Fruit fly (Drosophila melanogaster) whole organism: ENCODE measurements around the gene kin17.

ENCODE experiments used
- CG8478 ChIP-seq: fragments of >200 bp; optimal IDR thresholded peaks from 2 replicates; lab custom pipeline; 2018; ENCODE audit warnings: inconsistent platforms
- Dll ChIP-seq: fragments of >200 bp; optimal IDR thresholded peaks from 2 replicates; lab custom pipeline; 2017
- EcR ChIP-seq, 2 experiments: fragments of >200 bp; optimal IDR thresholded peaks; 2 replicates each; lab custom pipeline; 2017; ENCODE audit warnings: missing biosample characterization in 2 of 2, missing genetic modification characterization in 2 of 2, missing genetic modification reagents in 2 of 2
- pan ChIP-seq: fragments of >200 bp; optimal IDR thresholded peaks from 2 replicates; lab custom pipeline; 2017
- psq ChIP-seq: fragments of >200 bp; optimal IDR thresholded peaks from 2 replicates; lab custom pipeline; 2017
- usp ChIP-seq: fragments of >200 bp; optimal IDR thresholded peaks from 2 replicates; lab custom pipeline; 2017; ENCODE audit warnings: missing biosample characterization, missing genetic modification characterization, mixed read lengths

Gene kin17

dm6 chr3L:20356613-20357012, at the start of gene kin17:
Gene kin17, plus strand, starts transcription at chr3L:20356807.
- TF ChIP-seq EcR (GFP tag; optimal IDR thresholded peaks at IDR 0.05; lab: Kevin White, UChicago) (no peak), pan (lab: Kevin White, UChicago) (no peak), usp (GFP tag; lab: Kevin White, UChicago) (no peak)

dm6 chr3L:20309354-20309753, 47.3 kb upstream of the kin17 start, which contains the start of gene polo:
Gene polo, plus strand, starts transcription at chr3L:20309654.
- no peak for TF ChIP-seq pan (lab: Kevin White, UChicago)

- TF ChIP-seq CG8478 (lab: Kevin White, UChicago) (no peak), Dll (lab: Kevin White, UChicago) (no peak), EcR (GFP tag; optimal IDR thresholded peaks at IDR 0.05; lab: Kevin White, UChicago) (no peak), psq (no peak), pan (lab: Kevin White, UChicago) (no peak), usp (GFP tag; lab: Kevin White, UChicago) (no peak)
Observed at dm6 chr3L:20309758-20310733, 46.6 kb upstream of the kin17 start.

dm6 chr3L:20313469-20313868, 43.1 kb upstream of the kin17 start, which contains the start of gene alphaSnap:
Gene alphaSnap, plus strand, starts transcription at chr3L:20313632.
- no peak for TF ChIP-seq pan (lab: Kevin White, UChicago)
- TF ChIP-seq EcR (GFP tag; optimal IDR thresholded peaks at IDR 0.05; lab: Kevin White, UChicago), result no peak
- no peak for TF ChIP-seq psq
- no peak for TF ChIP-seq CG8478 (lab: Kevin White, UChicago)
- TF ChIP-seq Dll (lab: Kevin White, UChicago), result no peak
- no peak for TF ChIP-seq usp (GFP tag; lab: Kevin White, UChicago)

dm6 chr3L:20316956-20317589, 39.5 kb upstream of the kin17 start, which contains the start of gene Spn77Ba:
Gene Spn77Ba, plus strand, starts transcription at chr3L:20317190.
- no peak for TF ChIP-seq pan (lab: Kevin White, UChicago)
- TF ChIP-seq CG8478 (lab: Kevin White, UChicago), result no peak
- TF ChIP-seq psq, result no peak
- TF ChIP-seq Dll (lab: Kevin White, UChicago), result no peak
- TF ChIP-seq usp (GFP tag; lab: Kevin White, UChicago), result no peak
- no peak for TF ChIP-seq EcR (GFP tag; optimal IDR thresholded peaks at IDR 0.05; lab: Kevin White, UChicago)

dm6 chr3L:20317751-20318150, 38.9 kb upstream of the kin17 start:
- no peak for TF ChIP-seq usp (GFP tag; lab: Kevin White, UChicago)
- TF ChIP-seq psq, result no peak
- no peak for TF ChIP-seq pan (lab: Kevin White, UChicago)
- no peak for TF ChIP-seq EcR (GFP tag; optimal IDR thresholded peaks at IDR 0.05; lab: Kevin White, UChicago)
- TF ChIP-seq Dll (lab: Kevin White, UChicago), result no peak
- no peak for TF ChIP-seq CG8478 (lab: Kevin White, UChicago)

- no peak for TF ChIP-seq Dll (lab: Kevin White, UChicago)
- TF ChIP-seq usp (GFP tag; lab: Kevin White, UChicago), result no peak
- no peak for TF ChIP-seq EcR (GFP tag; optimal IDR thresholded peaks at IDR 0.05; lab: Kevin White, UChicago)
- no peak for TF ChIP-seq CG8478 (lab: Kevin White, UChicago)
- TF ChIP-seq pan (lab: Kevin White, UChicago), result no peak
- no peak for TF ChIP-seq psq
Observed at dm6 chr3L:20320044-20320443, 36.6 kb upstream of the kin17 start.

- no peak for TF ChIP-seq pan (lab: Kevin White, UChicago)
- no peak for TF ChIP-seq CG8478 (lab: Kevin White, UChicago)
- TF ChIP-seq EcR (GFP tag; optimal IDR thresholded peaks at IDR 0.05; lab: Kevin White, UChicago), result no peak
- TF ChIP-seq psq, result no peak
- TF ChIP-seq usp (GFP tag; lab: Kevin White, UChicago), result no peak
- no peak for TF ChIP-seq Dll (lab: Kevin White, UChicago)
Observed at dm6 chr3L:20320652-20321051, 36.0 kb upstream of the kin17 start, which contains the start of gene Spn77Bb. Gene Spn77Bb, plus strand, starts transcription at chr3L:20320952.

dm6 chr3L:20342334-20342733, 14.3 kb upstream of the kin17 start, which contains the start of gene Spn77Bc:
Gene Spn77Bc, plus strand, starts transcription at chr3L:20342634.
- no peak for TF ChIP-seq usp (GFP tag; lab: Kevin White, UChicago)
- TF ChIP-seq pan (lab: Kevin White, UChicago), result no peak
- no peak for TF ChIP-seq CG8478 (lab: Kevin White, UChicago)
- TF ChIP-seq psq, result no peak
- TF ChIP-seq Dll (lab: Kevin White, UChicago), result no peak
- no peak for TF ChIP-seq EcR (GFP tag; optimal IDR thresholded peaks at IDR 0.05; lab: Kevin White, UChicago)

dm6 chr3L:20347762-20348580, 8.6 kb upstream of the kin17 start, which contains the start of the genes Rbbp5 and eRF1:
Gene Rbbp5, minus strand, starts transcription at chr3L:20347942.
Gene eRF1, plus strand, starts transcription at chr3L:20348355.
- TF ChIP-seq EcR (GFP tag; optimal IDR thresholded peaks at IDR 0.05; lab: Kevin White, UChicago) (no peak), usp (GFP tag; lab: Kevin White, UChicago) (no peak), Dll (lab: Kevin White, UChicago) (no peak), pan (lab: Kevin White, UChicago) (no peak), psq (no peak), CG8478 (lab: Kevin White, UChicago) (no peak)
